Worm (Caenorhabditis elegans) whole organism, young adult: ENCODE measurements around the gene F56C4.4.

Experiments used
- F57A8.1 ChIP-seq: fragments of 200-800 bp; sonication (Bioruptor generic); optimal IDR thresholded peaks from 2 replicates; lab custom pipeline; 2018; ENCODE audit warnings: mild to moderate bottlenecking, missing genetic modification characterization, moderate library complexity, missing compliant biosample characterization
- K12H6.12 ChIP-seq: fragments of 200-800 bp; sonication (Bioruptor generic); optimal IDR thresholded peaks from 2 replicates; lab custom pipeline; 2018; ENCODE audit warnings: mild to moderate bottlenecking, missing genetic modification characterization, missing compliant biosample characterization
- ama-1 ChIP-seq, 3 experiments: fragments of 150-350 bp in 1 of 3; sonication (generic microtip) in 2 of 3; optimal IDR thresholded peaks; 2 replicates each; lab custom pipeline; 2014 to 2018; ENCODE audit warnings: missing biosample characterization in 2 of 3, missing genetic modification characterization in 2 of 3, missing genetic modification reagents in 2 of 3
- dox-1 ChIP-seq: fragments of 200-800 bp; sonication (Bioruptor generic); IDR thresholded peaks from 2 replicates; pipeline ENCODE4 v1.3.6; 2022; ENCODE audit warnings: missing genetic modification reagents, missing genetic modification characterization, missing compliant biosample characterization
- ekl-4 ChIP-seq: fragments of 200-800 bp; sonication (Bioruptor generic); IDR thresholded peaks from 2 replicates; pipeline ENCODE4 v1.3.6; 2022; ENCODE audit warnings: missing genetic modification reagents, missing genetic modification characterization, missing compliant biosample characterization
- let-526 ChIP-seq: fragments of 200-800 bp; sonication (Bioruptor generic); IDR thresholded peaks from 2 replicates; pipeline ENCODE4 v1.3.6; 2022; ENCODE audit warnings: missing genetic modification reagents, missing genetic modification characterization, missing compliant biosample characterization
- let-607 ChIP-seq, 2 experiments: fragments of 200-800 bp in 1 of 2; sonication (Bioruptor generic) in 1 of 2; sonication (generic microtip) in 1 of 2; optimal IDR thresholded peaks; 2 replicates each; lab custom pipeline; 2016 to 2018; ENCODE audit warnings: mild to moderate bottlenecking in 2 of 2, missing compliant biosample characterization in 2 of 2, missing genetic modification characterization in 2 of 2, moderate library complexity in 2 of 2, missing genotype in 1 of 2
- lin-26 ChIP-seq: fragments of 200-800 bp; sonication (Bioruptor generic); IDR thresholded peaks from 2 replicates; pipeline ENCODE4 v1.3.6; 2022; ENCODE audit warnings: missing genetic modification reagents, missing genetic modification characterization, missing compliant biosample characterization
- nfya-2 ChIP-seq: fragments of 200-800 bp; sonication (Bioruptor generic); IDR thresholded peaks from 2 replicates; pipeline ENCODE4 v1.3.6; 2022; ENCODE audit warnings: missing genetic modification reagents, missing genetic modification characterization, missing compliant biosample characterization
- nhr-179 ChIP-seq: sonication (generic microtip); optimal IDR thresholded peaks from 2 replicates; lab custom pipeline; 2016; ENCODE audit warnings: mild to moderate bottlenecking, missing genetic modification characterization, missing compliant biosample characterization
- snpc-4 ChIP-seq, 5 experiments: fragments of 150-350 bp in 1 of 5; sonication (generic microtip) in 4 of 5; optimal IDR thresholded peaks; 2 replicates each; lab custom pipeline; 2014 to 2018; ENCODE audit warnings: missing genetic modification characterization in 5 of 5, missing biosample characterization in 3 of 5, antibody characterized with exemption in 2 of 5, mild to moderate bottlenecking in 2 of 5, missing compliant biosample characterization in 2 of 5, missing genotype in 2 of 5, moderate library complexity in 2 of 5, missing genetic modification reagents in 1 of 5
- xnd-1 ChIP-seq: sonication (generic microtip); optimal IDR thresholded peaks from 2 replicates; lab custom pipeline; 2016; ENCODE audit warnings: missing genotype, missing genetic modification reagents, missing genetic modification characterization, missing compliant biosample characterization
- zim-3 ChIP-seq: sonication (generic microtip); optimal IDR thresholded peaks from 2 replicates; lab custom pipeline; 2017; ENCODE audit warnings: mild to moderate bottlenecking, missing genetic modification characterization, moderate library complexity, missing compliant biosample characterization
- ztf-3 ChIP-seq: fragments of 200-800 bp; sonication (Bioruptor generic); optimal IDR thresholded peaks from 2 replicates; lab custom pipeline; 2018; ENCODE audit warnings: mild to moderate bottlenecking, missing genetic modification characterization, missing compliant biosample characterization

DNA sequence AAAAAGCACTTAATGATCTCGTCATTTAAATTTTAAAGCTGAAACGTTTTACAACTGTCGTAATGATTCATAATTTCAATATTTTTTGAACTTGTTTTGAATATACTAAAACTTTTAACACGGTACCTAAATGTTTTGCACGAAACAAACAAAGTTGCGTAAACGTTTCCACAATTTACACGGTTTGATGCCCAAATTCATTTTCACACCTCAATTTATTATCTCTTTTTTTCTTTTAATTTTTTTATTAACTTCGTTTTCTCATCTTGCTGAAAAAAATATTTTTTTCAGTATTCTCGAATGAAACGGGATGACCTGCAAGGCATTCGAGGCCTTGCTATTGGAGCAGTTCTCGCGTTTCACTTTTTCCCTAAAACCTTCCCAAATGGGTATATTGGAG is 46.8 kb downstream of the F56C4.4 start, which contains the start of gene oac-8:
- TF ChIP-seq nfya-2 (GFP tag; lab: Robert Waterston, UW) (no peak), F57A8.1 (no peak), lin-26 (GFP tag; lab: Robert Waterston, UW) (no peak), ztf-3 (GFP tag; lab: Kevin White, UChicago) (no peak), let-607 (tag; optimal IDR thresholded peaks at IDR 0.05; lab: Kevin White, UChicago) (no peak), ekl-4 (no peak), ama-1 (optimal IDR thresholded peaks at IDR 0.05; lab: Kevin White, UChicago) (no peak), ama-1 (GFP tag; optimal IDR thresholded peaks at IDR 0.05; lab: Kevin White, UChicago) (no peak), xnd-1 (no peak), let-526 (GFP tag; lab: Robert Waterston, UW) (no peak), K12H6.12 (tag; lab: Kevin White, UChicago) (no peak), dox-1 (GFP tag; lab: Robert Waterston, UW) (no peak), snpc-4 (GFP tag; optimal IDR thresholded peaks at IDR 0.05; lab: Kevin White, UChicago) (no peak), snpc-4 (tag; optimal IDR thresholded peaks at IDR 0.05; lab: Kevin White, UChicago) (no peak), nhr-179 (tag; lab: Kevin White, UChicago) (no peak), zim-3 (tag; lab: Kevin White, UChicago) (no peak)
